Worm (Caenorhabditis elegans) whole organism, late embryonic: ENCODE measurements around the gene scl-19.

Experiments used
- C08G9.2 ChIP-seq: sonication (generic microtip); optimal IDR thresholded peaks from 2 replicates; lab custom pipeline; 2016; ENCODE audit warnings: mild to moderate bottlenecking, missing genetic modification characterization, moderate library complexity, missing compliant biosample characterization
- C38D4.7 ChIP-seq: fragments of 200-800 bp; sonication (Bioruptor generic); optimal IDR thresholded peaks from 2 replicates; lab custom pipeline; 2018; ENCODE audit warnings: mild to moderate bottlenecking, missing genetic modification characterization, moderate library complexity, missing compliant biosample characterization
- K09A11.1 ChIP-seq: sonication (generic microtip); optimal IDR thresholded peaks from 2 replicates; lab custom pipeline; 2017; ENCODE audit warnings: antibody characterized with exemption, mild to moderate bottlenecking, missing genetic modification characterization, missing compliant biosample characterization; ENCODE audit not compliant: insufficient read depth
- ahr-1 ChIP-seq: sonication (generic microtip); optimal IDR thresholded peaks from 2 replicates; lab custom pipeline; 2016; ENCODE audit warnings: missing genetic modification characterization, missing compliant biosample characterization
- ceh-14 ChIP-seq: sonication (generic microtip); optimal IDR thresholded peaks from 2 replicates; lab custom pipeline; 2016; ENCODE audit warnings: missing genotype, missing genetic modification characterization, missing compliant biosample characterization
- ceh-18 ChIP-seq: sonication (generic microtip); optimal IDR thresholded peaks from 2 replicates; lab custom pipeline; 2016; ENCODE audit warnings: missing genetic modification characterization, missing compliant biosample characterization
- ceh-2 ChIP-seq: sonication (generic microtip); optimal IDR thresholded peaks from 2 replicates; lab custom pipeline; 2016; ENCODE audit warnings: missing genotype, missing genetic modification characterization, missing compliant biosample characterization
- ceh-24 ChIP-seq: sonication (generic microtip); optimal IDR thresholded peaks from 2 replicates; lab custom pipeline; 2016; ENCODE audit warnings: mild to moderate bottlenecking, missing genetic modification characterization, missing compliant biosample characterization
- ceh-30 ChIP-seq: fragments of 150-350 bp; optimal IDR thresholded peaks from 2 replicates; lab custom pipeline; 2014; ENCODE audit warnings: missing biosample characterization, missing genetic modification characterization
- ceh-31 ChIP-seq: sonication (generic microtip); optimal IDR thresholded peaks from 2 replicates; lab custom pipeline; 2016; ENCODE audit warnings: missing genetic modification characterization, missing compliant biosample characterization
- ceh-45 ChIP-seq: fragments of 200-800 bp; sonication (Bioruptor generic); IDR thresholded peaks from 2 replicates; pipeline ENCODE4 v1.3.6; 2022; ENCODE audit warnings: missing genetic modification reagents, missing genetic modification characterization, missing compliant biosample characterization
- ceh-9 ChIP-seq: sonication (generic microtip); optimal IDR thresholded peaks from 2 replicates; lab custom pipeline; 2016; ENCODE audit warnings: mild to moderate bottlenecking, missing genetic modification characterization, inconsistent platforms, missing compliant biosample characterization
- elt-2 ChIP-seq: sonication (generic microtip); optimal IDR thresholded peaks from 2 replicates; lab custom pipeline; 2016; ENCODE audit warnings: missing genetic modification reagents, missing genetic modification characterization, missing compliant biosample characterization
- elt-4 ChIP-seq: sonication (generic microtip); optimal IDR thresholded peaks from 2 replicates; lab custom pipeline; 2016; ENCODE audit warnings: missing genetic modification characterization, missing compliant biosample characterization
- ets-4 ChIP-seq: sonication (generic microtip); optimal IDR thresholded peaks from 2 replicates; lab custom pipeline; 2016; ENCODE audit warnings: missing genetic modification characterization, missing compliant biosample characterization
- eyg-1 ChIP-seq: sonication (generic microtip); optimal IDR thresholded peaks from 2 replicates; lab custom pipeline; 2016; ENCODE audit warnings: missing genotype, missing genetic modification characterization, missing compliant biosample characterization
- fkh-10 ChIP-seq: fragments of 150-350 bp; optimal IDR thresholded peaks from 2 replicates; lab custom pipeline; 2014; ENCODE audit warnings: missing biosample characterization, missing genetic modification reagents, missing genetic modification characterization
- gmeb-2 ChIP-seq: sonication (generic microtip); optimal IDR thresholded peaks from 2 replicates; lab custom pipeline; 2016; ENCODE audit warnings: missing genetic modification characterization, inconsistent platforms, missing compliant biosample characterization
- hlh-30 ChIP-seq: sonication (generic microtip); optimal IDR thresholded peaks from 2 replicates; lab custom pipeline; 2017; ENCODE audit warnings: antibody characterized with exemption, missing genetic modification characterization, missing compliant biosample characterization; ENCODE audit not compliant: insufficient read depth
- hlh-8 ChIP-seq: sonication (generic microtip); optimal IDR thresholded peaks from 2 replicates; lab custom pipeline; 2016; ENCODE audit warnings: missing genotype, missing genetic modification characterization, missing compliant biosample characterization
- lim-6 ChIP-seq: sonication (generic microtip); optimal IDR thresholded peaks from 2 replicates; lab custom pipeline; 2016; ENCODE audit warnings: missing genetic modification characterization, missing compliant biosample characterization
- nhr-232 ChIP-seq: sonication (generic microtip); optimal IDR thresholded peaks from 2 replicates; lab custom pipeline; 2016; ENCODE audit warnings: missing genetic modification characterization, missing compliant biosample characterization
- npax-4 ChIP-seq: sonication (generic microtip); optimal IDR thresholded peaks from 2 replicates; lab custom pipeline; 2016; ENCODE audit warnings: missing genetic modification characterization, missing compliant biosample characterization
- pqm-1 ChIP-seq: sonication (generic microtip); optimal IDR thresholded peaks from 2 replicates; lab custom pipeline; 2016; ENCODE audit warnings: missing genetic modification characterization, missing compliant biosample characterization
- pros-1 ChIP-seq: fragments of 150-350 bp; optimal IDR thresholded peaks from 2 replicates; lab custom pipeline; 2014; ENCODE audit warnings: missing biosample characterization, missing genetic modification reagents, missing genetic modification characterization
- rnt-1 ChIP-seq: sonication (generic microtip); optimal IDR thresholded peaks from 2 replicates; lab custom pipeline; 2016; ENCODE audit warnings: missing genetic modification characterization, missing compliant biosample characterization
- sdc-2 ChIP-seq: sonication (generic microtip); optimal IDR thresholded peaks from 2 replicates; lab custom pipeline; 2016; ENCODE audit warnings: missing genotype, missing genetic modification characterization, missing compliant biosample characterization
- syd-9 ChIP-seq: sonication (generic microtip); optimal IDR thresholded peaks from 2 replicates; lab custom pipeline; 2016; ENCODE audit warnings: mild to moderate bottlenecking, missing genetic modification characterization, moderate library complexity, missing compliant biosample characterization
- tbx-7 ChIP-seq: sonication (generic microtip); optimal IDR thresholded peaks from 2 replicates; lab custom pipeline; 2016; ENCODE audit warnings: missing genotype, missing genetic modification characterization, missing compliant biosample characterization
- ttx-3 ChIP-seq: sonication (generic microtip); optimal IDR thresholded peaks from 2 replicates; lab custom pipeline; 2016; ENCODE audit warnings: missing genetic modification reagents, missing genetic modification characterization, missing compliant biosample characterization
- unc-3 ChIP-seq, 2 experiments: fragments of 200-800 bp in 1 of 2; sonication (Bioruptor generic) in 1 of 2; sonication (generic microtip) in 1 of 2; conservative IDR thresholded peaks in 1 of 2; optimal IDR thresholded peaks in 1 of 2; 2 replicates each; pipeline versions ENCODE4 v1.3.6 to Lab custom; 2016 to 2022; ENCODE audit warnings: missing compliant biosample characterization in 2 of 2, missing genetic modification characterization in 2 of 2, missing genetic modification reagents in 1 of 2
- unc-42 ChIP-seq: sonication (generic microtip); optimal IDR thresholded peaks from 2 replicates; lab custom pipeline; 2016; ENCODE audit warnings: missing genotype, missing genetic modification characterization, missing compliant biosample characterization
- unc-55 ChIP-seq: sonication (generic microtip); optimal IDR thresholded peaks from 2 replicates; lab custom pipeline; 2017; ENCODE audit warnings: missing biosample characterization, missing genetic modification reagents, missing genetic modification characterization
- zip-5 ChIP-seq: sonication (generic microtip); optimal IDR thresholded peaks from 2 replicates; lab custom pipeline; 2016; ENCODE audit warnings: missing genetic modification characterization, missing compliant biosample characterization

Gene scl-19

ce11 chrV:18746937-18747660, 15.3 kb downstream of the scl-19 start, which contains the start of gene clec-251:
Gene clec-251, minus strand, starts transcription at chrV:18746987.
- TF ChIP-seq hlh-30 (tag; lab: Kevin White, UChicago) (no peak), unc-3 (GFP tag; conservative IDR thresholded peaks at IDR 0.05; lab: Robert Waterston, UW) (no peak), unc-3 (tag; optimal IDR thresholded peaks at IDR 0.05; lab: Kevin White, UChicago) (no peak), ttx-3 (tag; lab: Kevin White, UChicago) (no peak), K09A11.1 (no peak), ceh-14 (tag; lab: Kevin White, UChicago) (no peak), tbx-7 (tag; lab: Kevin White, UChicago) (no peak), unc-55 (GFP tag; lab: Kevin White, UChicago) (no peak), zip-5 (tag; lab: Kevin White, UChicago) (no peak), ceh-31 (tag; lab: Kevin White, UChicago) (no peak), ceh-9 (tag; lab: Kevin White, UChicago) (no peak), sdc-2 (tag; lab: Kevin White, UChicago) (no peak), nhr-232 (no peak), elt-2 (tag; lab: Kevin White, UChicago) (no peak), elt-4 (no peak), ets-4 (tag; lab: Kevin White, UChicago) (no peak)

ce11 chrV:18748726-18749125, 16.9 kb downstream of the scl-19 start, which contains the start of gene clec-252:
Gene clec-252, minus strand, starts transcription at chrV:18748826.
- TF ChIP-seq npax-4 (tag; lab: Kevin White, UChicago) (no peak), K09A11.1 (no peak), ceh-2 (tag; lab: Kevin White, UChicago) (no peak), gmeb-2 (tag; lab: Kevin White, UChicago) (no peak), C38D4.7 (no peak), fkh-10 (GFP tag; lab: Kevin White, UChicago) (no peak), eyg-1 (tag; lab: Kevin White, UChicago) (no peak), C08G9.2 (no peak), ceh-30 (tag; lab: Kevin White, UChicago) (no peak), pros-1 (no peak), ceh-14 (tag; lab: Kevin White, UChicago) (no peak), unc-42 (tag; lab: Kevin White, UChicago) (no peak), rnt-1 (tag; lab: Kevin White, UChicago) (no peak)

- TF ChIP-seq hlh-8 (tag; lab: Kevin White, UChicago) (no peak), pqm-1 (no peak), ahr-1 (tag; lab: Kevin White, UChicago) (no peak), ceh-18 (tag; lab: Kevin White, UChicago) (no peak), C38D4.7 (no peak), nhr-232 (no peak)
Measured at ce11 chrV:18750445-18750844, 18.7 kb downstream of the scl-19 start, which contains the start of the genes F11D11.21 and F11D11.12. Gene F11D11.21, minus strand, starts transcription at chrV:18750545. Gene F11D11.12, minus strand, starts transcription at chrV:18750682.

ce11 chrV:18753036-18753435, 21.2 kb downstream of the scl-19 start, which contains the start of gene F11D11.6:
Gene F11D11.6, minus strand, starts transcription at chrV:18753136.
- no peak for TF ChIP-seq ceh-30 (tag; lab: Kevin White, UChicago)
- TF ChIP-seq ceh-24, result no peak
- no peak for TF ChIP-seq lim-6 (tag; lab: Kevin White, UChicago)
- no peak for TF ChIP-seq unc-42 (tag; lab: Kevin White, UChicago)
- no peak for TF ChIP-seq syd-9 (tag; lab: Kevin White, UChicago)
- no peak for TF ChIP-seq ceh-9 (tag; lab: Kevin White, UChicago)
- no peak for TF ChIP-seq unc-55 (GFP tag; lab: Kevin White, UChicago)
- TF ChIP-seq elt-4, result no peak
- no peak for TF ChIP-seq ceh-45 (GFP tag; lab: Robert Waterston, UW)
- TF ChIP-seq pqm-1, result no peak
